Fruit fly (Drosophila melanogaster) whole organism, wandering third instar larva: ENCODE data around the gene CG42564.
A peak's percentile ranks its signal among the peaks of the same experiment; 100 is the strongest.

ENCODE experiments used
- Abd-B ChIP-seq: fragments of >200 bp; optimal IDR thresholded peaks from 2 replicates; lab custom pipeline; 2017; ENCODE audit warnings: missing biosample characterization, missing genetic modification characterization
- CG32264 ChIP-seq: fragments of 200-800 bp; sonication (Bioruptor generic); optimal IDR thresholded peaks from 2 replicates; lab custom pipeline; 2016; ENCODE audit warnings: missing biosample characterization, missing genetic modification characterization
- CG9705 ChIP-seq: fragments of 200-800 bp; sonication (Bioruptor generic); optimal IDR thresholded peaks from 2 replicates; lab custom pipeline; 2018; ENCODE audit warnings: missing biosample characterization, mild to moderate bottlenecking, missing genetic modification characterization
- CrebA ChIP-seq: fragments of 200-800 bp; sonication (Bioruptor generic); optimal IDR thresholded peaks from 2 replicates; lab custom pipeline; 2016; ENCODE audit warnings: missing biosample characterization, mild to moderate bottlenecking, missing genetic modification characterization, borderline replicate concordance
- HLH106 ChIP-seq: fragments of 200-800 bp; optimal IDR thresholded peaks from 3 replicates; lab custom pipeline; 2019; ENCODE audit warnings: missing biosample characterization, mild to moderate bottlenecking, missing genetic modification characterization, moderate library complexity
- Hnf4 ChIP-seq: fragments of 200-800 bp; sonication (Bioruptor generic); optimal IDR thresholded peaks from 2 replicates; lab custom pipeline; 2016; ENCODE audit warnings: missing biosample characterization, mild to moderate bottlenecking, missing genetic modification characterization
- Jra ChIP-seq: sonication (Bioruptor generic); optimal IDR thresholded peaks from 2 replicates; lab custom pipeline; 2016; ENCODE audit warnings: missing biosample characterization, missing genetic modification characterization
- Mio ChIP-seq: sonication (Bioruptor generic); optimal IDR thresholded peaks from 2 replicates; lab custom pipeline; 2016; ENCODE audit warnings: missing biosample characterization, missing genetic modification characterization
- N ChIP-seq: fragments of >200 bp; optimal IDR thresholded peaks from 2 replicates; lab custom pipeline; 2018; ENCODE audit warnings: missing biosample characterization, missing external identifiers, missing genetic modification characterization
- OdsH ChIP-seq: fragments of 200-800 bp; sonication (Bioruptor generic); optimal IDR thresholded peaks from 2 replicates; lab custom pipeline; 2016; ENCODE audit warnings: missing biosample characterization, mild to moderate bottlenecking, missing genetic modification characterization
- Rel ChIP-seq, 2 experiments: fragments of 200-800 bp; sonication (Bioruptor generic) in 1 of 2; optimal IDR thresholded peaks; 2 replicates in 1 of 2; 3 replicates in 1 of 2; lab custom pipeline; 2016 to 2019; ENCODE audit warnings: mild to moderate bottlenecking in 2 of 2, missing biosample characterization in 2 of 2, missing genetic modification characterization in 2 of 2, moderate library complexity in 1 of 2
- Sp1 ChIP-seq: fragments of 200-800 bp; sonication (Bioruptor generic); optimal IDR thresholded peaks from 3 replicates; lab custom pipeline; 2019; ENCODE audit warnings: missing biosample characterization, mild to moderate bottlenecking, missing genetic modification characterization, moderate library complexity
- Vsx2 ChIP-seq: fragments of 200-300, 225-300 bp; sonication (Bioruptor generic); optimal IDR thresholded peaks from 2 replicates; lab custom pipeline; 2018; ENCODE audit warnings: missing biosample characterization, missing genetic modification characterization; ENCODE audit not compliant: partially characterized antibody
- br ChIP-seq: fragments of 200-800 bp; sonication (Bioruptor generic); optimal IDR thresholded peaks from 2 replicates; lab custom pipeline; 2016; ENCODE audit warnings: missing biosample characterization, missing genetic modification characterization
- brk ChIP-seq: fragments of 200-800 bp; sonication (Bioruptor generic); optimal IDR thresholded peaks from 2 replicates; lab custom pipeline; 2016; ENCODE audit warnings: missing biosample characterization, mild to moderate bottlenecking, missing genetic modification characterization
- dl ChIP-seq, 2 experiments: fragments of 175-275, 200-275 bp in 1 of 2; fragments of 200-275 bp in 1 of 2; sonication (Bioruptor generic); optimal IDR thresholded peaks; lab custom pipeline; 2018; ENCODE audit warnings: mild to moderate bottlenecking in 2 of 2, missing biosample characterization in 2 of 2, missing genetic modification characterization in 2 of 2, moderate library complexity in 2 of 2; ENCODE audit not compliant: partially characterized antibody in 2 of 2, insufficient read depth in 1 of 2
- dmrt93B ChIP-seq: fragments of 200-800 bp; sonication (Bioruptor generic); optimal IDR thresholded peaks from 2 replicates; lab custom pipeline; 2018; ENCODE audit warnings: missing biosample characterization, mild to moderate bottlenecking, missing genetic modification characterization
- dsf ChIP-seq: sonication (Bioruptor generic); optimal IDR thresholded peaks from 2 replicates; lab custom pipeline; 2016; ENCODE audit warnings: missing biosample characterization, missing genetic modification characterization, borderline replicate concordance
- ey ChIP-seq: fragments of 200-800 bp; sonication (Bioruptor generic); optimal IDR thresholded peaks from 2 replicates; lab custom pipeline; 2016; ENCODE audit warnings: missing biosample characterization, missing genetic modification characterization
- foxo ChIP-seq, 2 experiments: fragments of 200-800 bp; sonication (Bioruptor generic); optimal IDR thresholded peaks; 2 replicates in 1 of 2; 3 replicates in 1 of 2; lab custom pipeline; 2016 to 2017; ENCODE audit warnings: missing biosample characterization in 2 of 2, missing genetic modification characterization in 2 of 2
- fru ChIP-seq: fragments of 200-800 bp; sonication (Bioruptor generic); optimal IDR thresholded peaks from 3 replicates; lab custom pipeline; 2016; ENCODE audit warnings: missing biosample characterization, mild to moderate bottlenecking, missing genetic modification characterization
- h ChIP-seq: fragments of 200-800 bp; sonication (Bioruptor generic); optimal IDR thresholded peaks from 3 replicates; lab custom pipeline; 2016; ENCODE audit warnings: missing biosample characterization, mild to moderate bottlenecking, missing genetic modification characterization
- jim ChIP-seq: fragments of 175-275, 200-325 bp; sonication (Bioruptor generic); optimal IDR thresholded peaks from 2 replicates; lab custom pipeline; 2016; ENCODE audit warnings: missing biosample characterization, mild to moderate bottlenecking, missing genetic modification characterization
- lola ChIP-seq: fragments of >200 bp; optimal IDR thresholded peaks from 2 replicates; lab custom pipeline; 2017; ENCODE audit warnings: missing biosample characterization, missing genetic modification characterization
- pan ChIP-seq: fragments of >200 bp; optimal IDR thresholded peaks from 2 replicates; lab custom pipeline; 2017
- psq ChIP-seq: fragments of 200-800 bp; sonication (Bioruptor generic); optimal IDR thresholded peaks from 3 replicates; lab custom pipeline; 2017; ENCODE audit warnings: missing biosample characterization, mild to moderate bottlenecking, missing genetic modification characterization, moderate library complexity
- rgr ChIP-seq: fragments of 200-800 bp; sonication (Bioruptor generic); optimal IDR thresholded peaks from 3 replicates; lab custom pipeline; 2016; ENCODE audit warnings: missing biosample characterization, mild to moderate bottlenecking, missing genetic modification characterization
- sage ChIP-seq: fragments of 200-800 bp; sonication (Bioruptor generic); optimal IDR thresholded peaks from 2 replicates; lab custom pipeline; 2016; ENCODE audit warnings: missing biosample characterization, mild to moderate bottlenecking, missing genetic modification characterization
- tai ChIP-seq: sonication (Bioruptor generic); optimal IDR thresholded peaks from 2 replicates; lab custom pipeline; 2016; ENCODE audit warnings: missing biosample characterization, missing genetic modification characterization
- usp ChIP-seq: fragments of >200 bp; optimal IDR thresholded peaks from 2 replicates; lab custom pipeline; 2017; ENCODE audit warnings: missing biosample characterization, missing genetic modification characterization
- woc ChIP-seq: sonication (Bioruptor generic); optimal IDR thresholded peaks from 2 replicates; lab custom pipeline; 2016; ENCODE audit warnings: missing biosample characterization, mild to moderate bottlenecking, missing genetic modification characterization

The CG42564 gene

dm6 chr3R:6395572-6396295 lies 21.5 kb downstream of the CG42564 start (continued):
- TF ChIP-seq foxo (GFP tag; optimal IDR thresholded peaks at IDR 0.05; lab: Kevin White, UChicago) (peak in 1 of 2 experiments; percentile 82), Mio (no peak)
- TF ChIP-seq, all 38 proteins: peak for 20

dm6 chr3R:6396613-6397012 lies 22.3 kb downstream of the CG42564 start:
- TF ChIP-seq rgr (no peak), OdsH (GFP tag; lab: Kevin White, UChicago) (no peak), CrebA (GFP tag; lab: Kevin White, UChicago) (no peak), Rel (GFP tag; optimal IDR thresholded peaks at IDR 0.05; lab: Kevin White, UChicago) (no peak), Rel (tag; optimal IDR thresholded peaks at IDR 0.05; lab: Kevin White, UChicago) (peak; percentile 30)

DNA sequence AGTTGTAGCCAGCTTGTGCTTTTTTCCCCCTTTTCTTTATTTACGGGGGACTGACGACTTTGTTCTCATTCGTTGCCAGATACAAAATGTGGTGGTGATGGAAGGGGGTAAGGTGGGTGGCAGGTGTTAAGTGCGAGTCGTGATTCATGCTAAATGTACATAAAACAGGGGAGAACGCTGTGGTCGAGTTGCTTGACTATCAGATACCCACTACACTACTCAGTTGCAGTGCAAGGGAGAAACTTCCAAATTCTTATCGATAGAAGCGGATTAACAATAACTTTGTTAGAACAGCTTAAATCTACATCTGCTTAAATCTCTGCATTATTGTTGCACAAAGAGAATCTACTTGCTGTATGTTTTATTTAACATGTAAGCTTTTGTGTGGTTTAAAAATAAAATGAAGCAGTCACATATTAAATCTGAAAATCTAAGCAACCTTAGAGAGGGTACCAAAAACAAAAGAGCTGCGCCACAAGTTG lies 23.4 kb downstream of the CG42564 start:
- TF ChIP-seq CG32264 (GFP tag; lab: Kevin White, UChicago) (peak; percentile 8), tai (GFP tag; lab: Kevin White, UChicago) (no peak), foxo (GFP tag; optimal IDR thresholded peaks at IDR 0.05; lab: Kevin White, UChicago) (peak in 1 of 2 experiments; percentile 78), HLH106 (tag; lab: Kevin White, UChicago) (peak; percentile 73), N (GFP tag; lab: Kevin White, UChicago) (no peak), CG9705 (GFP tag; lab: Kevin White, UChicago) (peak; percentile 22), psq (GFP tag; lab: Kevin White, UChicago) (peak; percentile 61), ey (peak; percentile 74), OdsH (GFP tag; lab: Kevin White, UChicago) (peak; percentile 74), woc (peak; percentile 25), rgr (peak; percentile 71), Abd-B (GFP tag; lab: Kevin White, UChicago) (no peak), dmrt93B (GFP tag; lab: Kevin White, UChicago) (peak; percentile 49), dsf (no peak), br (peak; percentile 65), h (peak; percentile 70), Sp1 (peak; percentile 61), Rel (GFP tag; optimal IDR thresholded peaks at IDR 0.05; lab: Kevin White, UChicago) (no peak), Rel (tag; optimal IDR thresholded peaks at IDR 0.05; lab: Kevin White, UChicago) (peak; percentile 80), Jra (GFP tag; lab: Kevin White, UChicago) (peak; percentile 60), sage (no peak), jim (GFP tag; lab: Kevin White, UChicago) (no peak), fru (GFP tag; lab: Kevin White, UChicago) (peak; percentile 79), Hnf4 (GFP tag; lab: Kevin White, UChicago) (peak; percentile 33), pan (lab: Kevin White, UChicago) (no peak), dl (GFP tag; optimal IDR thresholded peaks at IDR 0.05; lab: Kevin White, UChicago; ENCODE audit: insufficient read depth in 1 of 2, partially characterized antibody in 2 of 2) (no peak), lola (no peak), usp (GFP tag; lab: Kevin White, UChicago) (no peak), brk (no peak)

DNA sequence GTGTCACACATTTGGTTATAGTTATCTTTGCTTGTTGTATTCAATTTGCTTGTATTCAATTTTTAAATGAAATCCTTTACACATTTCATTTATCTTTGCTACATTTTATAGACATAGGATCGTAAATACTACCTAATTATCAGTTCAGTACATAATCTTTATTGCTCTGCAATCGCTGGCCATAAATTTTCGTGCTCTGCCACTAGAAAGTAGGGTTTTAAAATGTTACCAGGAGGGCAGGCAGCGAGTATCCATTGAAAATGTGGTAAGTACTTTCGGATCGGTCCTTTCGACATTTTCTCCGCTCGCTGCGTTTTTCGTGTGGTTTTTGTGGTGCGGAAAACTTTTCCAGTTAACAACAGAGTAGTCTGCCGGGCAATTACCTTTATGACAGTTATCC lies 25.0 kb downstream of the CG42564 start:
- no peak for TF ChIP-seq Vsx2 (GFP tag; lab: Kevin White, UChicago)
- TF ChIP-seq CrebA (GFP tag; lab: Kevin White, UChicago) = peak; percentile 37
- no peak for TF ChIP-seq dsf
- peak; percentile 40 for TF ChIP-seq Sp1

dm6 chr3R:6399752-6400151 lies 25.5 kb downstream of the CG42564 start:
- TF ChIP-seq h (no peak), N (GFP tag; lab: Kevin White, UChicago) (no peak), Mio (no peak), dsf (no peak), HLH106 (tag; lab: Kevin White, UChicago) (no peak)
- TF ChIP-seq, all 38 proteins: peak for 0
